Worm (Caenorhabditis elegans): ENCODE results near the gene soc-2.

soc-2 gene

DNA sequence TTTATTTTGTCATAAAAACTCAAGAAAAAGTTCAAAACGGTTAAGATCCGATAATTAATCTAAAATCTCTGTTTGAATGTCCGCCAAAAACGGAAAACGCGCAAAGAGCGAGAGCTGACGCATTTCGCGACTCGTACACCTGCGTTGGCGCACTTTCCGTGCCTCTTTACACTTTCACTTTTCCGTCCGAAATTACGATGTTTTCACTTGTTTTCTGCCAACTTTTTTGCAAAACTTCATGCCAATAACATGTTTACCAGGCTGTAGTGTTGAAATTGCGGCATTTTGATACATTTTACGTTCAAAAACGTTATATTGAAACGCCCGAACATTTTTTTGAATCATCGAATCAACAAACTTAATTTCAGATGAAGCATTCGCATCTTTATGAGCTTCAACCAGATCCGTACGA lies 31.5 kb upstream of the soc-2 start, which contains the start of gene W03F8.4 (continued):
- TF ChIP-seq C38D4.7 (GFP tag; optimal IDR thresholded peaks at IDR 0.05): no peak
- peak; percentile 34 for TF ChIP-seq madf-2 (tag; optimal IDR thresholded peaks at IDR 0.05)
- no peak for TF ChIP-seq gmeb-2 (tag; optimal IDR thresholded peaks at IDR 0.05)
- no peak for TF ChIP-seq ztf-16 (tag; optimal IDR thresholded peaks at IDR 0.05)
- TF ChIP-seq nhr-232 (tag; optimal IDR thresholded peaks at IDR 0.05): no peak
- peak; percentile 45 for TF ChIP-seq pha-2 (tag; optimal IDR thresholded peaks at IDR 0.05)
- no peak for TF ChIP-seq nhr-11 (tag; optimal IDR thresholded peaks at IDR 0.05)
- TF ChIP-seq odd-2 (tag; optimal IDR thresholded peaks at IDR 0.05): no peak
- no peak for TF ChIP-seq eyg-1 (tag; optimal IDR thresholded peaks at IDR 0.05)
- no peak for TF ChIP-seq hlh-6 (tag; optimal IDR thresholded peaks at IDR 0.05)
- TF ChIP-seq ceh-14 (tag; optimal IDR thresholded peaks at IDR 0.05): peak; percentile 3
- no peak for TF ChIP-seq hlh-8 (tag; optimal IDR thresholded peaks at IDR 0.05)
- TF ChIP-seq fax-1 (tag; optimal IDR thresholded peaks at IDR 0.05): no peak
- TF ChIP-seq C08G9.2 (tag; optimal IDR thresholded peaks at IDR 0.05): peak; percentile 8
- no peak for TF ChIP-seq unc-86 (tag; optimal IDR thresholded peaks at IDR 0.05)
- TF ChIP-seq ama-1 (optimal IDR thresholded peaks at IDR 0.05): peak; percentile 89
- TF ChIP-seq ahr-1 (tag; optimal IDR thresholded peaks at IDR 0.05): no peak
- TF ChIP-seq sox-4 (tag; optimal IDR thresholded peaks at IDR 0.05): no peak
- TF ChIP-seq ceh-9 (tag; optimal IDR thresholded peaks at IDR 0.05): no peak
- peak; percentile 26 for TF ChIP-seq lin-11 (tag; optimal IDR thresholded peaks at IDR 0.05)
- TF ChIP-seq ceh-24 (tag; optimal IDR thresholded peaks at IDR 0.05): no peak
- TF ChIP-seq ceh-22 (tag; optimal IDR thresholded peaks at IDR 0.05): no peak
- 0 out of 2 replicates have a peak, but pooled peaks have one; percentile 57 for TF ChIP-seq ceh-45 (GFP tag; IDR thresholded peaks at IDR 0.05)
- no peak for TF ChIP-seq hlh-30 (tag; optimal IDR thresholded peaks at IDR 0.05; ENCODE audit: insufficient read depth)
- TF ChIP-seq ceh-34 (tag; optimal IDR thresholded peaks at IDR 0.05): peak; percentile 64
- TF ChIP-seq che-1 (tag; optimal IDR thresholded peaks at IDR 0.05): peak; percentile 37
- no peak for TF ChIP-seq elt-4 (tag; optimal IDR thresholded peaks at IDR 0.05)

ce11 chrIV:5173032-5173431 lies 20.7 kb upstream of the soc-2 start, which contains the start of gene lam-1:
Gene lam-1 (plus strand): TSS chrIV:5173332.
- TF ChIP-seq nhr-232 (tag; optimal IDR thresholded peaks at IDR 0.05) (no peak), mec-3 (tag; optimal IDR thresholded peaks at IDR 0.05; ENCODE audit: borderline replicate concordance) (no peak), madf-2 (tag; optimal IDR thresholded peaks at IDR 0.05) (no peak), fkh-6 (tag; optimal IDR thresholded peaks at IDR 0.05) (no peak), fax-1 (tag; optimal IDR thresholded peaks at IDR 0.05) (no peak), lim-6 (tag; optimal IDR thresholded peaks at IDR 0.05) (no peak), zip-5 (tag; optimal IDR thresholded peaks at IDR 0.05) (no peak), ahr-1 (tag; optimal IDR thresholded peaks at IDR 0.05) (no peak), unc-55 (GFP tag; optimal IDR thresholded peaks at IDR 0.05) (no peak), che-1 (tag; optimal IDR thresholded peaks at IDR 0.05) (no peak), Y22D7AL.16 (tag; optimal IDR thresholded peaks at IDR 0.05) (no peak), lin-11 (tag; optimal IDR thresholded peaks at IDR 0.05) (no peak), sox-4 (tag; optimal IDR thresholded peaks at IDR 0.05) (no peak), ztf-16 (tag; optimal IDR thresholded peaks at IDR 0.05) (no peak), hlh-6 (tag; optimal IDR thresholded peaks at IDR 0.05) (no peak), ceh-19 (GFP tag; optimal IDR thresholded peaks at IDR 0.05) (no peak), eyg-1 (tag; optimal IDR thresholded peaks at IDR 0.05) (no peak)

DNA sequence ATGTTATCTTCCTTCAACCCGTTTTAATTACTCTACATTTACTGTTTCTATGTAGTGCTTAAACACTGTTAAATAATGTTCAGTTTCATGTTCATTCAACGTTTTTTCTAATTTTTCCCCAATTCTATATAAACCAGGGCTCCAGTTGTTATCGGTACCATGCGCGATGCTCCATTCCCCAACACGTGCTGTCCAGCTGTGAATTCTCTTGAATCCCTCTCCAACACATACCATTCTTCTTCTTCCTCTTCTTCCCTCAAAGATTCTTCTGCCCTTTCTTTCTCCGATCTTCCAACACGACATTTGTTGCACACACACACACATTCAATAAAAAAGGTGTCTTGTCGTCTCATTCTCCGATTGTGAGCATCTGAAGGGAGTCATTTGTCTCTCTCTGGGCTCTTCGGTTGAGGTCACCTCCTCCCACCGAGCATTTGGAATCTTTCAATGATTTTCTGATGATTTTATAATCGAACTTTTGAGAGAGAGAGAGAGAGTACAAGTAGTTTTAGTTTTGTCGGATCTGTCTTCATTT lies 19.8 kb upstream of the soc-2 start:
- TF ChIP-seq hlh-8 (tag; optimal IDR thresholded peaks at IDR 0.05) (peak; percentile 95), mec-3 (tag; optimal IDR thresholded peaks at IDR 0.05; ENCODE audit: borderline replicate concordance) (no peak), sdc-2 (tag; optimal IDR thresholded peaks at IDR 0.05) (no peak), T23F11.4 (GFP tag; optimal IDR thresholded peaks at IDR 0.05) (no peak), tbx-2 (tag; optimal IDR thresholded peaks at IDR 0.05) (no peak)

- TF ChIP-seq nhr-232 (tag; optimal IDR thresholded peaks at IDR 0.05): no peak
- peak; percentile 50 for TF ChIP-seq ceh-18 (tag; optimal IDR thresholded peaks at IDR 0.05)
- TF ChIP-seq ref-2 (tag; optimal IDR thresholded peaks at IDR 0.05): peak; percentile 16
- peak; percentile 7 for TF ChIP-seq ceh-22 (tag; optimal IDR thresholded peaks at IDR 0.05)
- no peak for TF ChIP-seq npax-4 (tag; optimal IDR thresholded peaks at IDR 0.05)
- TF ChIP-seq nfya-1 (tag; optimal IDR thresholded peaks at IDR 0.05): peak; percentile 74
- TF ChIP-seq sox-2 (GFP tag; IDR thresholded peaks at IDR 0.05): no peak
- peak; percentile 14 for TF ChIP-seq elt-2 (tag; optimal IDR thresholded peaks at IDR 0.05)
- TF ChIP-seq K02D7.2 (tag; optimal IDR thresholded peaks at IDR 0.05): no peak
- TF ChIP-seq tbx-2 (tag; optimal IDR thresholded peaks at IDR 0.05): peak; percentile 12
- TF ChIP-seq unc-55 (GFP tag; optimal IDR thresholded peaks at IDR 0.05): peak; percentile 58
- TF ChIP-seq pros-1 (tag; optimal IDR thresholded peaks at IDR 0.05): no peak
Observed at ce11 chrIV:5169335-5169734, 17.0 kb upstream of the soc-2 start.

All from whole organism, late embryonic.